Worm (Caenorhabditis elegans) whole organism, L2 larva: ENCODE data around the gene Y57A10C.11.

Experiments used
- ZK546.5 ChIP-seq: sonication (generic microtip); optimal IDR thresholded peaks from 2 replicates; lab custom pipeline; 2017; ENCODE audit warnings: missing biosample characterization, missing genetic modification characterization
- aly-2 ChIP-seq: fragments of 150-350 bp; optimal IDR thresholded peaks from 2 replicates; lab custom pipeline; 2014; ENCODE audit warnings: missing biosample characterization, missing genetic modification characterization
- ama-1 ChIP-seq: fragments of 150-350 bp; optimal IDR thresholded peaks from 2 replicates; lab custom pipeline; 2018; ENCODE audit warnings: inconsistent platforms
- blmp-1 ChIP-seq: sonication (generic microtip); optimal IDR thresholded peaks from 2 replicates; lab custom pipeline; 2017; ENCODE audit warnings: missing genetic modification characterization, mild to moderate bottlenecking, missing compliant biosample characterization, antibody characterized with exemption, moderate library complexity; ENCODE audit not compliant: insufficient read depth
- ceh-16 ChIP-seq: fragments of 150-350 bp; optimal IDR thresholded peaks from 2 replicates; lab custom pipeline; 2014; ENCODE audit warnings: missing biosample characterization, missing genetic modification characterization
- fos-1 ChIP-seq: fragments of 150-350 bp; optimal IDR thresholded peaks from 2 replicates; lab custom pipeline; 2014; ENCODE audit warnings: missing biosample characterization, missing genetic modification characterization
- lsy-2 ChIP-seq, 2 experiments: fragments of 150-350 bp in 1 of 2; sonication (generic microtip) in 1 of 2; optimal IDR thresholded peaks; 2 replicates each; lab custom pipeline; 2014 to 2017; ENCODE audit warnings: missing biosample characterization in 2 of 2, missing genetic modification characterization in 2 of 2
- nhr-11 ChIP-seq: fragments of 150-350 bp; optimal IDR thresholded peaks from 2 replicates; lab custom pipeline; 2014; ENCODE audit warnings: missing biosample characterization, missing genetic modification characterization
- nhr-12 ChIP-seq: fragments of 150-350 bp; optimal IDR thresholded peaks from 2 replicates; lab custom pipeline; 2014; ENCODE audit warnings: missing biosample characterization, missing genetic modification characterization
- nhr-77 ChIP-seq: fragments of 150-350 bp; optimal IDR thresholded peaks from 2 replicates; lab custom pipeline; 2014; ENCODE audit warnings: missing biosample characterization, missing genetic modification characterization
- skn-1 ChIP-seq: sonication (generic microtip); optimal IDR thresholded peaks from 2 replicates; lab custom pipeline; 2017; ENCODE audit warnings: missing biosample characterization, missing genetic modification characterization
- snpc-4 ChIP-seq: fragments of 150-350 bp; optimal IDR thresholded peaks from 2 replicates; lab custom pipeline; 2014; ENCODE audit warnings: missing biosample characterization, missing genetic modification characterization
- zag-1 ChIP-seq: fragments of 150-350 bp; optimal IDR thresholded peaks from 2 replicates; lab custom pipeline; 2014; ENCODE audit warnings: missing biosample characterization, missing genetic modification characterization
- ztf-11 ChIP-seq: sonication (generic microtip); optimal IDR thresholded peaks from 2 replicates; lab custom pipeline; 2017; ENCODE audit warnings: missing biosample characterization, missing genetic modification characterization

- TF ChIP-seq nhr-12 (tag; lab: Kevin White, UChicago) (no peak), blmp-1 (tag; lab: Kevin White, UChicago) (no peak), skn-1 (tag; lab: Kevin White, UChicago) (no peak), nhr-11 (tag; lab: Kevin White, UChicago) (no peak), snpc-4 (tag; lab: Kevin White, UChicago) (no peak), nhr-77 (no peak), ZK546.5 (tag; lab: Kevin White, UChicago) (no peak), zag-1 (tag; lab: Kevin White, UChicago) (no peak), lsy-2 (tag; optimal IDR thresholded peaks at IDR 0.05; lab: Kevin White, UChicago) (no peak), ceh-16 (tag; lab: Kevin White, UChicago) (no peak), fos-1 (no peak), ama-1 (lab: Kevin White, UChicago) (no peak), ztf-11 (no peak), aly-2 (tag; lab: Kevin White, UChicago) (no peak)
These were observed 26.7 kb downstream of the Y57A10C.11 start, which contains the start of gene sre-41 for ce11 chrII:12387980-12388379.
